Worm (Caenorhabditis elegans) whole organism, L2 larva: Measurements from ENCODE around the gene nspg-7.2.

ENCODE experiments used
- aly-2 ChIP-seq: fragments of 150-350 bp; optimal IDR thresholded peaks from 2 replicates; lab custom pipeline; 2014; ENCODE audit warnings: missing biosample characterization, missing genetic modification characterization
- ama-1 ChIP-seq: fragments of 150-350 bp; optimal IDR thresholded peaks from 2 replicates; lab custom pipeline; 2018; ENCODE audit warnings: inconsistent platforms
- elt-1 ChIP-seq: fragments of 150-350 bp; optimal IDR thresholded peaks from 2 replicates; lab custom pipeline; 2014; ENCODE audit warnings: missing biosample characterization, missing genetic modification characterization
- gmeb-1 ChIP-seq: fragments of 150-350 bp; optimal IDR thresholded peaks from 2 replicates; lab custom pipeline; 2014; ENCODE audit warnings: missing biosample characterization, missing genetic modification characterization
- nhr-11 ChIP-seq: fragments of 150-350 bp; optimal IDR thresholded peaks from 2 replicates; lab custom pipeline; 2014; ENCODE audit warnings: missing biosample characterization, missing genetic modification characterization
- nhr-6 ChIP-seq: fragments of 150-350 bp; optimal IDR thresholded peaks from 2 replicates; lab custom pipeline; 2014; ENCODE audit warnings: missing biosample characterization, missing genetic modification characterization
- unc-55 ChIP-seq: fragments of 150-350 bp; sonication (generic microtip); optimal IDR thresholded peaks from 3 replicates; lab custom pipeline; 2014; ENCODE audit warnings: missing biosample characterization, missing genetic modification reagents, missing genetic modification characterization

- TF ChIP-seq elt-1 (tag; lab: Kevin White, UChicago), result no peak
- no peak for TF ChIP-seq gmeb-1 (tag; lab: Kevin White, UChicago)
- no peak for TF ChIP-seq unc-55 (GFP tag; lab: Kevin White, UChicago)
- no peak for TF ChIP-seq nhr-6 (tag; lab: Kevin White, UChicago)
- TF ChIP-seq aly-2 (tag; lab: Kevin White, UChicago), result no peak
- TF ChIP-seq nhr-11 (tag; lab: Kevin White, UChicago), result no peak
- no peak for TF ChIP-seq ama-1
Measured at ce11 chrIII:3258306-3258705, at the start of gene nspg-7.2.
